Worm (Caenorhabditis elegans): Measurements from ENCODE around the gene kin-33.

ce11 chrV:281111-281510 is 46.6 kb upstream of the kin-33 start:
- TF ChIP-seq him-1 (tag; optimal IDR thresholded peaks at IDR 0.05), result no peak
- no peak for TF ChIP-seq dao-5 (tag; optimal IDR thresholded peaks at IDR 0.05)
- TF ChIP-seq W03F9.2 (tag; optimal IDR thresholded peaks at IDR 0.05), result no peak
